Fruit fly (Drosophila melanogaster) whole organism, embryonic: ENCODE measurements around the gene Ugt35D1.

Source experiments
- Ada2b ChIP-seq: fragments of 200-800 bp; sonication (Bioruptor generic); IDR thresholded peaks from 2 replicates; pipeline ENCODE4 v1.3.6; 2022; ENCODE audit warnings: missing biosample characterization, missing genetic modification characterization
- Adf1 ChIP-seq: fragments of 200-800 bp; sonication (Bioruptor generic); IDR thresholded peaks from 2 replicates; pipeline ENCODE4 v1.3.6; 2022; ENCODE audit warnings: missing biosample characterization, missing genetic modification characterization
- Asciz ChIP-seq: fragments of 200-800 bp; sonication (Bioruptor generic); optimal IDR thresholded peaks from 2 replicates; lab custom pipeline; 2017; ENCODE audit warnings: missing biosample characterization, mild to moderate bottlenecking, missing genetic modification characterization, missing genetic modification reagents
- Awh ChIP-seq: fragments of 200-800 bp; sonication (Bioruptor generic); IDR thresholded peaks from 2 replicates; pipeline ENCODE4, ENCODE4 v1.3.6; 2022; ENCODE audit warnings: missing biosample characterization, missing genetic modification characterization
- BEAF-32 ChIP-seq: fragments of 200-800 bp; sonication (Bioruptor generic); optimal IDR thresholded peaks from 3 replicates; lab custom pipeline; 2017; ENCODE audit warnings: missing biosample characterization, missing genetic modification characterization, mild to moderate bottlenecking, moderate library complexity, missing genetic modification reagents
- Blimp-1 ChIP-seq: fragments of 200-800 bp; sonication (Bioruptor generic); optimal IDR thresholded peaks from 3 replicates; lab custom pipeline; 2018; ENCODE audit warnings: missing biosample characterization, missing genetic modification characterization, mild to moderate bottlenecking, moderate library complexity, missing genetic modification reagents
- Bteb2 ChIP-seq: fragments of 200-800 bp; sonication (Bioruptor generic); optimal IDR thresholded peaks from 2 replicates; lab custom pipeline; 2016; ENCODE audit warnings: missing biosample characterization, missing genetic modification characterization
- CG10654 ChIP-seq: fragments of 200-800 bp; sonication (Bioruptor generic); optimal IDR thresholded peaks from 2 replicates; lab custom pipeline; 2016; ENCODE audit warnings: missing biosample characterization, missing genetic modification characterization
- CG11695 ChIP-seq: fragments of 200-800 bp; sonication (Bioruptor generic); IDR thresholded peaks from 3 replicates; pipeline ENCODE4 v1.3.6; 2022; ENCODE audit warnings: missing biosample characterization, missing genetic modification characterization
- CG11723 ChIP-seq: fragments of 200-800 bp; sonication (Bioruptor generic); optimal IDR thresholded peaks from 2 replicates; lab custom pipeline; 2017; ENCODE audit warnings: missing biosample characterization, mild to moderate bottlenecking, missing genetic modification characterization
- CG12219 ChIP-seq: fragments of 200-800 bp; sonication (Bioruptor generic); optimal IDR thresholded peaks from 3 replicates; lab custom pipeline; 2018; ENCODE audit warnings: missing biosample characterization, mild to moderate bottlenecking, missing genetic modification characterization
- CG15601 ChIP-seq: fragments of 200-800 bp; sonication (Bioruptor generic); optimal IDR thresholded peaks from 3 replicates; lab custom pipeline; 2019; ENCODE audit warnings: missing biosample characterization, mild to moderate bottlenecking, missing genetic modification characterization, moderate library complexity
- CG15696 ChIP-seq: fragments of 200-800 bp; sonication (Bioruptor generic); optimal IDR thresholded peaks from 2 replicates; lab custom pipeline; 2019; ENCODE audit warnings: missing biosample characterization, mild to moderate bottlenecking, missing genetic modification characterization, moderate library complexity
- CG16815 ChIP-seq: fragments of 200-800 bp; sonication (Bioruptor generic); optimal IDR thresholded peaks from 3 replicates; lab custom pipeline; 2017; ENCODE audit warnings: missing biosample characterization, mild to moderate bottlenecking, missing genetic modification characterization
- CG17359 ChIP-seq: fragments of 200-800 bp; sonication (Bioruptor generic); optimal IDR thresholded peaks from 3 replicates; lab custom pipeline; 2018; ENCODE audit warnings: missing biosample characterization, mild to moderate bottlenecking, missing genetic modification characterization, moderate library complexity
- CG17829 ChIP-seq: fragments of 200-800 bp; optimal IDR thresholded peaks from 2 replicates; lab custom pipeline; 2019; ENCODE audit warnings: missing biosample characterization, mild to moderate bottlenecking, missing genetic modification characterization, moderate library complexity
- CG2199 ChIP-seq: fragments of 200-800 bp; sonication (Bioruptor generic); IDR thresholded peaks from 3 replicates; pipeline ENCODE4 v1.3.6; 2022; ENCODE audit warnings: missing biosample characterization, missing genetic modification characterization
- CG3995 ChIP-seq: fragments of 200-800 bp; sonication (Bioruptor generic); optimal IDR thresholded peaks from 3 replicates; lab custom pipeline; 2016; ENCODE audit warnings: missing biosample characterization, missing genetic modification characterization
- CG4424 ChIP-seq: fragments of 200-800 bp; sonication (Bioruptor generic); optimal IDR thresholded peaks from 3 replicates; lab custom pipeline; 2016; ENCODE audit warnings: missing biosample characterization, missing genetic modification characterization
- CG6791 ChIP-seq: fragments of 200-800 bp; sonication (Bioruptor generic); IDR thresholded peaks from 3 replicates; pipeline ENCODE4 v1.3.6; 2022; ENCODE audit warnings: missing biosample characterization, missing genetic modification characterization; ENCODE audit not compliant: partially characterized antibody
- CG9215 ChIP-seq: fragments of 200-800 bp; sonication (Bioruptor generic); IDR thresholded peaks from 2 replicates; pipeline ENCODE4 v1.3.6; 2022; ENCODE audit warnings: missing biosample characterization, missing genetic modification characterization
- CG9437 ChIP-seq: fragments of 200-800 bp; sonication (Bioruptor generic); optimal IDR thresholded peaks from 2 replicates; lab custom pipeline; 2018; ENCODE audit warnings: missing biosample characterization, mild to moderate bottlenecking, missing genetic modification characterization
- CG9876 ChIP-seq: fragments of 200-800 bp; sonication (Bioruptor generic); optimal IDR thresholded peaks from 2 replicates; lab custom pipeline; 2016; ENCODE audit warnings: missing biosample characterization, missing genetic modification characterization
- Deaf1 ChIP-seq: fragments of 200-800 bp; optimal IDR thresholded peaks from 3 replicates; lab custom pipeline; 2019; ENCODE audit warnings: missing biosample characterization, mild to moderate bottlenecking, missing genetic modification characterization, moderate library complexity
- Dip3 ChIP-seq: fragments of 200-800 bp; sonication (Bioruptor generic); optimal IDR thresholded peaks from 3 replicates; lab custom pipeline; 2016; ENCODE audit warnings: missing biosample characterization, missing genetic modification characterization
- Doc2 ChIP-seq: fragments of 200-800 bp; sonication (Bioruptor generic); IDR thresholded peaks from 2 replicates; pipeline ENCODE4 v1.3.6; 2022; ENCODE audit warnings: missing biosample characterization, missing genetic modification characterization
- Dref ChIP-seq: fragments of 200-800 bp; sonication (Bioruptor generic); IDR thresholded peaks from 2 replicates; pipeline ENCODE4 v1.3.6; 2022; ENCODE audit warnings: missing biosample characterization, missing genetic modification characterization
- ERR ChIP-seq: fragments of 200-800 bp; sonication (Bioruptor generic); optimal IDR thresholded peaks from 2 replicates; lab custom pipeline; 2016; ENCODE audit warnings: missing biosample characterization, missing genetic modification characterization
- Hr78 ChIP-seq, 2 experiments: fragments of 200-800 bp in 1 of 2; fragments of >200 bp in 1 of 2; sonication (Bioruptor generic) in 1 of 2; optimal IDR thresholded peaks; 2 replicates each; lab custom pipeline; 2017 to 2019; ENCODE audit warnings: missing biosample characterization in 2 of 2, missing genetic modification characterization in 2 of 2, mild to moderate bottlenecking in 1 of 2, moderate library complexity in 1 of 2
- Med ChIP-seq: fragments of 200-800 bp; sonication (Bioruptor generic); peaks from one replicate; lab custom pipeline; 2016; ENCODE audit warnings: missing biosample characterization, missing genetic modification characterization, mild to moderate bottlenecking, inconsistent platforms, moderate library complexity
- NFAT ChIP-seq: fragments of 200-800 bp; sonication (Bioruptor generic); IDR thresholded peaks from 2 replicates; pipeline ENCODE4 v1.3.6; 2022; ENCODE audit warnings: missing biosample characterization, missing genetic modification characterization
- Trl ChIP-seq, 3 experiments: fragments of >200 bp in 2 of 3; fragments of 200-800 bp in 1 of 3; sonication (Bioruptor generic) in 1 of 3; optimal IDR thresholded peaks; 2 replicates in 1 of 3; 3 replicates in 2 of 3; lab custom pipeline; 2016 to 2017; ENCODE audit warnings: missing biosample characterization in 1 of 3, missing genetic modification characterization in 1 of 3
- abd-A ChIP-seq: fragments of 200-800 bp; sonication (Bioruptor generic); optimal IDR thresholded peaks from 3 replicates; lab custom pipeline; 2019; ENCODE audit warnings: missing biosample characterization, mild to moderate bottlenecking, missing genetic modification characterization, moderate library complexity
- btn ChIP-seq: fragments of 200-800 bp; sonication (Bioruptor generic); optimal IDR thresholded peaks from 2 replicates; lab custom pipeline; 2016; ENCODE audit warnings: missing biosample characterization, missing genetic modification characterization
- cad ChIP-seq: fragments of >200 bp; optimal IDR thresholded peaks from 2 replicates; lab custom pipeline; 2017; ENCODE audit warnings: missing biosample characterization, missing genetic modification characterization
- corto ChIP-seq: fragments of 200-800 bp; sonication (Bioruptor generic); optimal IDR thresholded peaks from 2 replicates; lab custom pipeline; 2016; ENCODE audit warnings: missing biosample characterization, mild to moderate bottlenecking, missing genetic modification characterization, moderate library complexity
- fd102C ChIP-seq: fragments of 200-800 bp; sonication (Bioruptor generic); optimal IDR thresholded peaks from 2 replicates; lab custom pipeline; 2018; ENCODE audit warnings: missing biosample characterization, mild to moderate bottlenecking, missing genetic modification characterization, moderate library complexity
- hkb ChIP-seq, 2 experiments: fragments of 200-800 bp in 1 of 2; fragments of >200 bp in 1 of 2; sonication (Bioruptor generic) in 1 of 2; IDR thresholded peaks in 1 of 2; optimal IDR thresholded peaks in 1 of 2; 2 replicates each; pipeline versions ENCODE4 v1.3.6 to Lab custom; 2017 to 2022; ENCODE audit warnings: missing biosample characterization in 1 of 2, missing genetic modification characterization in 1 of 2
- ind ChIP-seq: fragments of 200-800 bp; sonication (Bioruptor generic); optimal IDR thresholded peaks from 3 replicates; lab custom pipeline; 2016; ENCODE audit warnings: missing biosample characterization, missing genetic modification characterization
- jigr1 ChIP-seq: fragments of 200-800 bp; sonication (Bioruptor generic); IDR thresholded peaks from 3 replicates; pipeline ENCODE4 v1.3.6; 2022; ENCODE audit warnings: missing biosample characterization, missing genetic modification characterization
- klu ChIP-seq: fragments of 200-800 bp; sonication (Bioruptor generic); IDR thresholded peaks from 2 replicates; pipeline ENCODE4 v1.3.6; 2022; ENCODE audit warnings: missing biosample characterization, missing genetic modification characterization
- knrl ChIP-seq: fragments of 200-800 bp; sonication (Bioruptor generic); IDR thresholded peaks from 3 replicates; pipeline ENCODE4 v1.3.6; 2022; ENCODE audit warnings: missing biosample characterization, missing genetic modification characterization; ENCODE audit not compliant: partially characterized antibody
- pb ChIP-seq: fragments of 200-800 bp; sonication (Bioruptor generic); optimal IDR thresholded peaks from 3 replicates; lab custom pipeline; 2016; ENCODE audit warnings: missing biosample characterization, missing genetic modification characterization
- pita ChIP-seq: fragments of 200-800 bp; sonication (Bioruptor generic); optimal IDR thresholded peaks from 2 replicates; lab custom pipeline; 2017; ENCODE audit warnings: missing biosample characterization, mild to moderate bottlenecking, missing genetic modification characterization
- pum ChIP-seq: fragments of 200-800 bp; sonication (Bioruptor generic); optimal IDR thresholded peaks from 2 replicates; lab custom pipeline; 2016; ENCODE audit warnings: missing biosample characterization, missing genetic modification characterization
- sd ChIP-seq: fragments of 200-800 bp; sonication (Bioruptor generic); optimal IDR thresholded peaks from 3 replicates; lab custom pipeline; 2018; ENCODE audit warnings: missing biosample characterization, mild to moderate bottlenecking, missing genetic modification characterization, moderate library complexity
- vvl ChIP-seq: fragments of 200-800 bp; sonication (Bioruptor generic); IDR thresholded peaks from 2 replicates; pipeline ENCODE4 v1.3.6; 2022; ENCODE audit warnings: missing biosample characterization, missing genetic modification characterization

Ugt35D1 gene

dm6 chr3R:31407026-31407654 lies 12.0 kb upstream of the Ugt35D1 start (continued):
- TF ChIP-seq CG15601 (tag; lab: Kevin White, UChicago) (no peak), Trl (optimal IDR thresholded peaks at IDR 0.05; lab: Kevin White, UChicago) (no peak), Trl (GFP tag; optimal IDR thresholded peaks at IDR 0.05; lab: Kevin White, UChicago) (no peak), Med (GFP tag; lab: Kevin White, UChicago) (peak; percentile 69), ERR (GFP tag; lab: Kevin White, UChicago) (no peak), CG3995 (GFP tag; lab: Kevin White, UChicago) (no peak), btn (GFP tag; lab: Kevin White, UChicago) (no peak), CG15696 (no peak), Deaf1 (tag; lab: Kevin White, UChicago) (no peak), ind (no peak), hkb (optimal IDR thresholded peaks at IDR 0.05; lab: Kevin White, UChicago) (no peak), hkb (GFP tag; IDR thresholded peaks at IDR 0.05; lab: Robert Waterston, UW) (0 out of 2 replicates have a peak, but pooled peaks have one; percentile 7), CG9876 (no peak), jigr1 (GFP tag; lab: Robert Waterston, UW) (no peak), CG6791 (GFP tag; lab: Robert Waterston, UW) (no peak), klu (no peak), CG11695 (GFP tag; lab: Robert Waterston, UW) (no peak), Ada2b (no peak), Dip3 (GFP tag; lab: Kevin White, UChicago) (no peak), Dref (GFP tag; lab: Robert Waterston, UW) (no peak), abd-A (tag; lab: Kevin White, UChicago) (peak; percentile 44), corto (no peak), Hr78 (GFP tag; optimal IDR thresholded peaks at IDR 0.05; lab: Kevin White, UChicago) (peak in 1 of 2 experiments; percentile 60), CG10654 (GFP tag; lab: Kevin White, UChicago) (no peak), CG17829 (tag; lab: Kevin White, UChicago) (peak; percentile 28), CG9215 (no peak), fd102C (no peak), NFAT (GFP tag; lab: Robert Waterston, UW) (no peak), vvl (0 out of 2 replicates have a peak, but pooled peaks have one; percentile 12), CG2199 (GFP tag; lab: Robert Waterston, UW) (0 out of 3 replicates have a peak, but pooled peaks have one; percentile 36), Doc2 (no peak), CG4424 (no peak)

dm6 chr3R:31405277-31406207 lies 10.4 kb upstream of the Ugt35D1 start, which contains the start of gene PNPase:
TSS of gene PNPase (minus strand) at chr3R:31405452.
- 0 out of 3 replicates have a peak, but pooled peaks have one; percentile 30 for TF ChIP-seq CG11695 (GFP tag; lab: Robert Waterston, UW)
- no peak for TF ChIP-seq Asciz (GFP tag; lab: Kevin White, UChicago)
- TF ChIP-seq cad (GFP tag; lab: Kevin White, UChicago) = no peak
- TF ChIP-seq CG16815 = no peak
- no peak for TF ChIP-seq Blimp-1 (GFP tag; lab: Kevin White, UChicago)
- TF ChIP-seq CG11723 (GFP tag; lab: Kevin White, UChicago) = no peak
- TF ChIP-seq Awh (GFP tag; lab: Robert Waterston, UW) = 0 out of 2 replicates have a peak, but pooled peaks have one; percentile 21
- TF ChIP-seq sd (tag; lab: Kevin White, UChicago) = peak; percentile 12
- peak; percentile 33 for TF ChIP-seq Deaf1 (tag; lab: Kevin White, UChicago)
- no peak for TF ChIP-seq BEAF-32 (GFP tag; lab: Kevin White, UChicago)
- no peak for TF ChIP-seq pum (GFP tag; lab: Kevin White, UChicago)
- no peak for TF ChIP-seq CG9437
- TF ChIP-seq knrl = peak; percentile 39; the same call in 1 of the 3 replicates
- TF ChIP-seq pita (GFP tag; lab: Kevin White, UChicago) = no peak
- TF ChIP-seq CG17359 (tag; lab: Kevin White, UChicago) = no peak
- no peak for TF ChIP-seq pb (GFP tag; lab: Kevin White, UChicago)
- no peak for TF ChIP-seq Adf1
- TF ChIP-seq Bteb2 (GFP tag; lab: Kevin White, UChicago) = no peak
- TF ChIP-seq CG12219 = no peak
